Worm (Caenorhabditis elegans) whole organism, L4 larva: ENCODE data around the gene vha-1.

Experiments used
- F10B5.3 ChIP-seq: sonication (generic microtip); optimal IDR thresholded peaks from 2 replicates; lab custom pipeline; 2016; ENCODE audit warnings: mild to moderate bottlenecking, missing genetic modification characterization, missing compliant biosample characterization
- F37D6.2 ChIP-seq: sonication (generic microtip); optimal IDR thresholded peaks from 2 replicates; lab custom pipeline; 2016; ENCODE audit warnings: mild to moderate bottlenecking, missing genetic modification characterization, missing compliant biosample characterization
- R02D3.7 ChIP-seq: fragments of 150-350 bp; sonication (generic microtip); optimal IDR thresholded peaks from 3 replicates; lab custom pipeline; 2014; ENCODE audit warnings: missing biosample characterization, missing genetic modification characterization
- T26A8.4 ChIP-seq: fragments of 200-800 bp; sonication (Bioruptor generic); IDR thresholded peaks from 2 replicates; pipeline ENCODE4 v1.3.6; 2022; ENCODE audit warnings: missing genetic modification characterization, missing compliant biosample characterization
- Y105C5A.15 ChIP-seq: fragments of 200-800 bp; sonication (Bioruptor generic); IDR thresholded peaks from 2 replicates; pipeline ENCODE4 v1.3.6; 2022; ENCODE audit warnings: missing genetic modification characterization, missing compliant biosample characterization
- Y48G9A.11 ChIP-seq: fragments of 200-800 bp; sonication (Bioruptor generic); IDR thresholded peaks from 2 replicates; pipeline ENCODE4 v1.3.6; 2022; ENCODE audit warnings: missing genetic modification reagents, missing genetic modification characterization, missing compliant biosample characterization
- ZK337.2 ChIP-seq: fragments of 200-800 bp; sonication (Bioruptor generic); IDR thresholded peaks from 2 replicates; pipeline ENCODE4 v1.3.6; 2022; ENCODE audit warnings: missing genetic modification reagents, missing genetic modification characterization, missing compliant biosample characterization
- ZK546.5 ChIP-seq, 2 experiments: sonication (generic microtip); optimal IDR thresholded peaks; 2 replicates each; lab custom pipeline; 2017; ENCODE audit warnings: missing biosample characterization in 2 of 2, missing genetic modification characterization in 2 of 2
- aha-1 ChIP-seq: fragments of 150-350 bp; peaks from one replicate; lab custom pipeline; 2014; ENCODE audit warnings: missing biosample characterization, missing genetic modification characterization
- aly-2 ChIP-seq: sonication (generic microtip); optimal IDR thresholded peaks from 2 replicates; lab custom pipeline; 2018; ENCODE audit warnings: missing biosample characterization, missing genetic modification characterization
- ama-1 ChIP-seq: fragments of 150-350 bp; optimal IDR thresholded peaks from 2 replicates; lab custom pipeline; 2014; ENCODE audit warnings: inconsistent platforms, mixed read lengths
- ceh-20 ChIP-seq: fragments of 200-800 bp; sonication (Bioruptor generic); IDR thresholded peaks from 2 replicates; pipeline ENCODE4 v1.3.6; 2022; ENCODE audit warnings: missing genetic modification reagents, missing genetic modification characterization, missing compliant biosample characterization
- ceh-32 ChIP-seq: sonication (generic microtip); optimal IDR thresholded peaks from 2 replicates; lab custom pipeline; 2016; ENCODE audit warnings: mild to moderate bottlenecking, missing genetic modification characterization, missing compliant biosample characterization; ENCODE audit not compliant: poor library complexity
- ceh-44 ChIP-seq: fragments of 200-800 bp; sonication (Bioruptor generic); IDR thresholded peaks from 2 replicates; pipeline ENCODE4 v1.3.6; 2022; ENCODE audit warnings: missing genetic modification reagents, missing genetic modification characterization, missing compliant biosample characterization
- cey-2 ChIP-seq: sonication (generic microtip); optimal IDR thresholded peaks from 3 replicates; lab custom pipeline; 2017; ENCODE audit warnings: missing genetic modification characterization, mild to moderate bottlenecking, missing compliant biosample characterization, antibody characterized with exemption, borderline replicate concordance; ENCODE audit not compliant: insufficient read depth
- daf-12 ChIP-seq: fragments of 150-350 bp; optimal IDR thresholded peaks from 2 replicates; lab custom pipeline; 2014; ENCODE audit warnings: missing biosample characterization, missing genetic modification reagents, missing genetic modification characterization
- daf-16 ChIP-seq, 3 experiments: sonication (generic microtip); optimal IDR thresholded peaks; 2 replicates each; lab custom pipeline; 2016 to 2017; ENCODE audit warnings: missing genetic modification characterization in 3 of 3, missing genetic modification reagents in 3 of 3, mild to moderate bottlenecking in 2 of 3, missing compliant biosample characterization in 2 of 3, missing biosample characterization in 1 of 3, moderate library complexity in 1 of 3
- daf-19 ChIP-seq: fragments of 200-800 bp; sonication (Bioruptor generic); conservative IDR thresholded peaks from 2 replicates; pipeline ENCODE4 v1.3.6; 2022; ENCODE audit warnings: missing genetic modification characterization, missing compliant biosample characterization
- daf-8 ChIP-seq: fragments of 200-800 bp; sonication (Bioruptor generic); IDR thresholded peaks from 2 replicates; pipeline ENCODE4 v1.3.6; 2022; ENCODE audit warnings: missing genetic modification characterization, missing compliant biosample characterization
- dmd-8 ChIP-seq: fragments of 200-800 bp; sonication (Bioruptor generic); IDR thresholded peaks from 2 replicates; pipeline ENCODE4 v1.3.6; 2022; ENCODE audit warnings: missing genetic modification characterization, missing compliant biosample characterization
- duxl-1 ChIP-seq: sonication (generic microtip); optimal IDR thresholded peaks from 2 replicates; lab custom pipeline; 2016; ENCODE audit warnings: mild to moderate bottlenecking, missing genetic modification characterization, moderate library complexity, missing compliant biosample characterization; ENCODE audit not compliant: poor library complexity
- dve-1 ChIP-seq: sonication (generic microtip); optimal IDR thresholded peaks from 2 replicates; lab custom pipeline; 2017; ENCODE audit warnings: antibody characterized with exemption, mild to moderate bottlenecking, missing genetic modification characterization, missing compliant biosample characterization; ENCODE audit not compliant: insufficient read depth
- egl-27 ChIP-seq: sonication (generic microtip); optimal IDR thresholded peaks from 3 replicates; lab custom pipeline; 2017; ENCODE audit warnings: missing biosample characterization, missing genetic modification reagents, missing genetic modification characterization
- egl-43 ChIP-seq: fragments of 200-800 bp; sonication (Bioruptor generic); IDR thresholded peaks from 2 replicates; pipeline ENCODE4 v1.3.6; 2022; ENCODE audit warnings: missing genetic modification reagents, missing genetic modification characterization, missing compliant biosample characterization
- hmg-1.1 ChIP-seq: fragments of 200-800 bp; sonication (Bioruptor generic); IDR thresholded peaks from 2 replicates; pipeline ENCODE4 v1.3.6; 2022; ENCODE audit warnings: missing genetic modification reagents, missing genetic modification characterization, missing compliant biosample characterization
- lim-7 ChIP-seq: fragments of 200-800 bp; sonication (Bioruptor generic); IDR thresholded peaks from 2 replicates; pipeline ENCODE4 v1.3.6; 2022; ENCODE audit warnings: missing genetic modification characterization, missing compliant biosample characterization
- lin-13 ChIP-seq: fragments of 150-350 bp; optimal IDR thresholded peaks from 2 replicates; lab custom pipeline; 2014; ENCODE audit warnings: missing biosample characterization, missing genetic modification reagents, missing genetic modification characterization
- lin-15B ChIP-seq: fragments of 150-350 bp; sonication (generic microtip); optimal IDR thresholded peaks from 3 replicates; lab custom pipeline; 2014; ENCODE audit warnings: missing biosample characterization, missing genetic modification characterization
- lin-29 ChIP-seq: fragments of 200-800 bp; sonication (Bioruptor generic); IDR thresholded peaks from 2 replicates; pipeline ENCODE4 v1.3.6; 2022; ENCODE audit warnings: missing genetic modification reagents, missing genetic modification characterization, missing compliant biosample characterization
- madf-5 ChIP-seq, 2 experiments: fragments of 200-800 bp; sonication (Bioruptor generic); IDR thresholded peaks; 2 replicates each; pipeline ENCODE4 v1.3.6; 2022; ENCODE audit warnings: missing compliant biosample characterization in 2 of 2, missing genetic modification characterization in 2 of 2
- madf-9 ChIP-seq: fragments of 200-800 bp; sonication (Bioruptor generic); conservative IDR thresholded peaks from 2 replicates; pipeline ENCODE4 v1.3.6; 2022; ENCODE audit warnings: missing genetic modification reagents, missing genetic modification characterization, missing compliant biosample characterization
- mep-1 ChIP-seq: fragments of 150-350 bp; sonication (generic microtip); optimal IDR thresholded peaks from 3 replicates; lab custom pipeline; 2014; ENCODE audit warnings: missing biosample characterization, missing genetic modification characterization
- mes-2 ChIP-seq: sonication (generic microtip); optimal IDR thresholded peaks from 2 replicates; lab custom pipeline; 2016; ENCODE audit warnings: missing genotype, mild to moderate bottlenecking, missing genetic modification characterization, missing compliant biosample characterization; ENCODE audit not compliant: poor library complexity, severe bottlenecking
- nhr-102 ChIP-seq: sonication (generic microtip); optimal IDR thresholded peaks from 2 replicates; lab custom pipeline; 2016; ENCODE audit warnings: mild to moderate bottlenecking, missing genetic modification characterization, moderate library complexity, missing compliant biosample characterization
- nhr-111 ChIP-seq: fragments of 200-800 bp; sonication (Bioruptor generic); optimal IDR thresholded peaks from 2 replicates; lab custom pipeline; 2018; ENCODE audit warnings: mild to moderate bottlenecking, missing genetic modification characterization, missing compliant biosample characterization
- nhr-25 ChIP-seq: sonication (generic microtip); optimal IDR thresholded peaks from 2 replicates; lab custom pipeline; 2017; ENCODE audit warnings: missing genetic modification characterization, mild to moderate bottlenecking, missing compliant biosample characterization, antibody characterized with exemption, moderate library complexity, borderline replicate concordance; ENCODE audit not compliant: insufficient read depth
- nhr-28 ChIP-seq: fragments of 150-350 bp; optimal IDR thresholded peaks from 2 replicates; lab custom pipeline; 2014; ENCODE audit warnings: missing biosample characterization, missing genetic modification characterization
- nhr-6 ChIP-seq: fragments of 150-350 bp; optimal IDR thresholded peaks from 2 replicates; lab custom pipeline; 2014; ENCODE audit warnings: missing biosample characterization, missing genetic modification characterization
- nhr-77 ChIP-seq: fragments of 150-350 bp; optimal IDR thresholded peaks from 2 replicates; lab custom pipeline; 2014; ENCODE audit warnings: missing biosample characterization, missing genetic modification characterization
- pha-4 ChIP-seq, 2 experiments: fragments of 150-350 bp in 1 of 2; fragments of 200-800 bp in 1 of 2; sonication (Bioruptor generic) in 1 of 2; IDR thresholded peaks in 1 of 2; optimal IDR thresholded peaks in 1 of 2; 2 replicates each; pipeline versions ENCODE4 v1.3.6 to Lab custom; 2014 to 2022; ENCODE audit warnings: missing genetic modification characterization in 2 of 2, missing genetic modification reagents in 2 of 2, missing biosample characterization in 1 of 2, missing compliant biosample characterization in 1 of 2
- rbr-2 ChIP-seq: sonication (generic microtip); optimal IDR thresholded peaks from 2 replicates; lab custom pipeline; 2016; ENCODE audit warnings: missing genotype, missing genetic modification characterization, missing compliant biosample characterization
- set-16 ChIP-seq: fragments of 200-800 bp; sonication (Bioruptor generic); IDR thresholded peaks from 2 replicates; pipeline ENCODE4 v1.3.6; 2022; ENCODE audit warnings: missing genetic modification reagents, missing genetic modification characterization, missing compliant biosample characterization
- snpc-1.2 ChIP-seq: fragments of 200-800 bp; sonication (Bioruptor generic); IDR thresholded peaks from 2 replicates; pipeline ENCODE4 v1.3.6; 2022; ENCODE audit warnings: missing genetic modification reagents, missing genetic modification characterization, missing compliant biosample characterization
- spr-1 ChIP-seq: sonication (generic microtip); optimal IDR thresholded peaks from 2 replicates; lab custom pipeline; 2016; ENCODE audit warnings: mild to moderate bottlenecking, missing genetic modification characterization, missing compliant biosample characterization
- tra-1 ChIP-seq: fragments of 200-800 bp; sonication (Bioruptor generic); IDR thresholded peaks from 2 replicates; pipeline ENCODE4 v1.3.6; 2022; ENCODE audit warnings: missing genetic modification reagents, missing genetic modification characterization, missing compliant biosample characterization
- unc-39 ChIP-seq: sonication (generic microtip); optimal IDR thresholded peaks from 2 replicates; lab custom pipeline; 2017; ENCODE audit warnings: missing biosample characterization, missing genetic modification characterization
- unc-62 ChIP-seq, 3 experiments: fragments of 150-350 bp in 1 of 3; sonication (generic microtip); optimal IDR thresholded peaks in 2 of 3; peaks in 1 of 3; 1 replicate in 1 of 3; 2 replicates in 2 of 3; lab custom pipeline; 2014 to 2017; ENCODE audit warnings: missing biosample characterization in 3 of 3, missing genetic modification characterization in 3 of 3, missing genetic modification reagents in 3 of 3, missing genotype in 1 of 3
- ztf-11 ChIP-seq: fragments of 150-350 bp; optimal IDR thresholded peaks from 2 replicates; lab custom pipeline; 2014; ENCODE audit warnings: missing biosample characterization, missing genetic modification characterization

The vha-1 gene

DNA sequence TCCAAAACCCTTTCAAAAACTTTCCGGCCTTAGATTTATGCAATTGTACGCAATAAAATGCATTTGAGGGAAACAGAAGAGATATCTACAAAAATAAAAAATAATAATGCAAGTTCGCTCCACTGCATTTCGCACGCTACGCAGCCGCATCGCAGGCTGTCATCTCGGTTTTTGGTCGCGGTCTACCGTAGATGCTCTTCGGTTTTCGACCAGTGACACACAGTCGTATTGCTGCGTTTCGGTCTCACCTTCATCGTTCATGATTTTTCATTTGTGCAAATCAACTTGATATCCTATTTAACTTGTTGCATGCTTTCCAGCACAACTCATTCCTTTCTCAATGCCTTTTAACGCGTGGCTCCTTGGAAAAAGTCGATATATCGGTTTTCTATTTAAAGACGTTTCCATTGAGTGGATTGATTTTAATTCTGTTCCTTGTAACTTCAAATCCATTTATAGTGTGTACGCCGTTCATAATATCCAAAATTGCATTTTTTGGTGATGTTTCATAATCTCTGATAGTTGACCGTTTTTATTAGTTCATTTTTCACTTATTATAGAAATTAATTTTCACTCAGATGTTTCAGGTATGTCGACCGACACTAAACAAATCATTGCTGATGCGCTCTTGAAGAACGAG, at the start of gene vha-1:
vha-1 (plus strand) TSS at position 590 of the 640 bp plus-strand sequence.
- no peak for TF ChIP-seq cey-2
- peak in 1 of 2 experiments; percentile 95 for TF ChIP-seq unc-62 (GFP tag; optimal IDR thresholded peaks at IDR 0.05 in 1 of 2; lab: Kevin White, UChicago)
- TF ChIP-seq unc-62 (tag; optimal IDR thresholded peaks at IDR 0.05; lab: Kevin White, UChicago), result no peak
- no peak for TF ChIP-seq ztf-11 (tag; lab: Kevin White, UChicago)
- TF ChIP-seq madf-5 (GFP tag; IDR thresholded peaks at IDR 0.05; lab: Robert Waterston, UW), result no peak
- TF ChIP-seq hmg-1.1, result peak; percentile 77
- TF ChIP-seq F10B5.3, result no peak
- TF ChIP-seq spr-1 (tag; lab: Kevin White, UChicago), result peak; percentile 64
- peak; percentile 7 for TF ChIP-seq F37D6.2 (tag; lab: Kevin White, UChicago)
- TF ChIP-seq duxl-1 (tag; lab: Kevin White, UChicago), result no peak
- TF ChIP-seq unc-39 (tag; lab: Kevin White, UChicago), result no peak
- no peak for TF ChIP-seq ZK337.2 (GFP tag; lab: Robert Waterston, UW)
- TF ChIP-seq ama-1 (lab: Kevin White, UChicago), result peak; percentile 87
- no peak for TF ChIP-seq set-16 (GFP tag; lab: Robert Waterston, UW)
- no peak for TF ChIP-seq snpc-1.2 (GFP tag; lab: Robert Waterston, UW)
- TF ChIP-seq lin-13 (GFP tag; lab: Kevin White, UChicago), result peak; percentile 95
- no peak for TF ChIP-seq Y48G9A.11 (GFP tag; lab: Robert Waterston, UW)
- no peak for TF ChIP-seq Y105C5A.15 (GFP tag; lab: Robert Waterston, UW)
- 0 out of 2 replicates have a peak, but pooled peaks have one; percentile 46 for TF ChIP-seq tra-1 (GFP tag; lab: Robert Waterston, UW)
- no peak for TF ChIP-seq daf-19
- peak; percentile 60; the same call in 1 of the 2 replicates for TF ChIP-seq pha-4 (GFP tag; IDR thresholded peaks at IDR 0.05; lab: Robert Waterston, UW)
- TF ChIP-seq pha-4 (tag; optimal IDR thresholded peaks at IDR 0.05; lab: Kevin White, UChicago), result no peak
- TF ChIP-seq mep-1 (tag; lab: Kevin White, UChicago), result peak; percentile 92
- peak; percentile 42; the same call in 1 of the 2 replicates for TF ChIP-seq ceh-44 (GFP tag; lab: Robert Waterston, UW)
- TF ChIP-seq mes-2 (tag; lab: Kevin White, UChicago), result peak; percentile 91
- no peak for TF ChIP-seq aly-2
- TF ChIP-seq nhr-102 (tag; lab: Kevin White, UChicago), result peak; percentile 63
- peak; percentile 66 for TF ChIP-seq nhr-25 (tag; lab: Kevin White, UChicago)
- TF ChIP-seq egl-27, result no peak
- TF ChIP-seq nhr-111 (GFP tag; lab: Kevin White, UChicago), result no peak
- TF ChIP-seq ceh-20 (GFP tag; lab: Robert Waterston, UW), result no peak
- TF ChIP-seq nhr-77 (tag; lab: Kevin White, UChicago), result peak; percentile 97
- no peak for TF ChIP-seq lim-7 (GFP tag; lab: Robert Waterston, UW)
- TF ChIP-seq egl-43 (GFP tag; lab: Robert Waterston, UW), result 0 out of 2 replicates have a peak, but pooled peaks have one; percentile 29
- peak; percentile 82 for TF ChIP-seq rbr-2 (tag; lab: Kevin White, UChicago)
- peak; percentile 40 for TF ChIP-seq lin-15B (tag; lab: Kevin White, UChicago)
- no peak for TF ChIP-seq dmd-8 (GFP tag; lab: Robert Waterston, UW)
- no peak for TF ChIP-seq daf-8
- peak; percentile 92 for TF ChIP-seq nhr-28
- TF ChIP-seq daf-16 (GFP tag; optimal IDR thresholded peaks at IDR 0.05; lab: Kevin White, UChicago), result no peak
- peak; percentile 60 for TF ChIP-seq daf-16 (tag; optimal IDR thresholded peaks at IDR 0.05; lab: Kevin White, UChicago)
- TF ChIP-seq ZK546.5 (tag; optimal IDR thresholded peaks at IDR 0.05; lab: Kevin White, UChicago), result no peak
- no peak for TF ChIP-seq daf-12 (tag; lab: Kevin White, UChicago)
- peak; percentile 94 for TF ChIP-seq dve-1 (tag; lab: Kevin White, UChicago)
- TF ChIP-seq ceh-32 (tag; lab: Kevin White, UChicago), result no peak
- TF ChIP-seq madf-9 (GFP tag; lab: Robert Waterston, UW), result peak; percentile 69; the same call in 1 of the 2 replicates
- TF ChIP-seq R02D3.7, result no peak
- peak; percentile 89 for TF ChIP-seq nhr-6 (tag; lab: Kevin White, UChicago)
- no peak for TF ChIP-seq lin-29 (GFP tag; lab: Robert Waterston, UW)
- peak; percentile 77 for TF ChIP-seq T26A8.4 (GFP tag; lab: Robert Waterston, UW)
- peak; percentile 48 for TF ChIP-seq aha-1
